Fruit fly (Drosophila melanogaster) whole organism, adult: ENCODE measurements around the gene mld.

Experiments
- CG11617 ChIP-seq: fragments of 200-800 bp; sonication (Bioruptor generic); optimal IDR thresholded peaks from 2 replicates; lab custom pipeline; 2017; ENCODE audit warnings: mild to moderate bottlenecking, missing biosample characterization, missing genetic modification reagents, missing genetic modification characterization
- CG12768 ChIP-seq: fragments of 200-800 bp; sonication (Bioruptor generic); optimal IDR thresholded peaks from 2 replicates; lab custom pipeline; 2017; ENCODE audit warnings: missing biosample characterization, missing genetic modification characterization, mild to moderate bottlenecking, moderate library complexity, missing genetic modification reagents
- CG14711 ChIP-seq: fragments of 200-800 bp; sonication (Bioruptor generic); optimal IDR thresholded peaks from 2 replicates; lab custom pipeline; 2018; ENCODE audit warnings: missing biosample characterization, mild to moderate bottlenecking, missing genetic modification characterization, moderate library complexity
- CG1620 ChIP-seq: fragments of 200-800 bp; sonication (Bioruptor generic); optimal IDR thresholded peaks from 2 replicates; lab custom pipeline; 2016; ENCODE audit warnings: missing biosample characterization, missing genetic modification characterization
- CG33017 ChIP-seq: fragments of 200-800 bp; sonication (Bioruptor generic); optimal IDR thresholded peaks from 2 replicates; lab custom pipeline; 2018; ENCODE audit warnings: missing biosample characterization, mild to moderate bottlenecking, missing genetic modification characterization, moderate library complexity
- CG5204 ChIP-seq: fragments of 200-800 bp; sonication (Bioruptor generic); optimal IDR thresholded peaks from 2 replicates; lab custom pipeline; 2016; ENCODE audit warnings: missing biosample characterization, missing genetic modification characterization
- CG7045 ChIP-seq: fragments of 200-800 bp; sonication (Bioruptor generic); optimal IDR thresholded peaks from 2 replicates; lab custom pipeline; 2017; ENCODE audit warnings: missing biosample characterization, mild to moderate bottlenecking, missing genetic modification characterization
- CG7101 ChIP-seq: fragments of 200-800 bp; sonication (Bioruptor generic); optimal IDR thresholded peaks from 2 replicates; lab custom pipeline; 2018; ENCODE audit warnings: missing biosample characterization, mild to moderate bottlenecking, missing genetic modification characterization, moderate library complexity
- Clk ChIP-seq: fragments of 200-800 bp; sonication (Bioruptor generic); optimal IDR thresholded peaks from 2 replicates; lab custom pipeline; 2017; ENCODE audit warnings: missing biosample characterization, missing genetic modification characterization
- Crg-1 ChIP-seq: fragments of 200-800 bp; sonication (Bioruptor generic); optimal IDR thresholded peaks from 2 replicates; lab custom pipeline; 2016; ENCODE audit warnings: missing biosample characterization, missing genetic modification characterization
- Hr96 ChIP-seq: fragments of 200-800 bp; sonication (Bioruptor generic); optimal IDR thresholded peaks from 2 replicates; lab custom pipeline; 2016; ENCODE audit warnings: missing biosample characterization, missing genetic modification characterization
- Mnt ChIP-seq: fragments of 200-800 bp; sonication (Bioruptor generic); optimal IDR thresholded peaks from 2 replicates; lab custom pipeline; 2016; ENCODE audit warnings: missing biosample characterization, mild to moderate bottlenecking, missing genetic modification characterization
- bab1 ChIP-seq: fragments of 200-800 bp; sonication (Bioruptor generic); optimal IDR thresholded peaks from 3 replicates; lab custom pipeline; 2019; ENCODE audit warnings: missing biosample characterization, mild to moderate bottlenecking, missing genetic modification characterization, moderate library complexity
- cic ChIP-seq: fragments of 200-800 bp; sonication (Bioruptor generic); optimal IDR thresholded peaks from 2 replicates; lab custom pipeline; 2017; ENCODE audit warnings: missing biosample characterization, mild to moderate bottlenecking, missing genetic modification characterization, moderate library complexity
- cnc ChIP-seq, 2 experiments: fragments of >200 bp; optimal IDR thresholded peaks; 2 replicates each; lab custom pipeline; 2017
- kay ChIP-seq: fragments of 200-800 bp; sonication (Bioruptor generic); peaks from one replicate; lab custom pipeline; 2016; ENCODE audit warnings: missing biosample characterization, missing genetic modification characterization, borderline replicate concordance
- ovo ChIP-seq: fragments of 200-800 bp; sonication (Bioruptor generic); optimal IDR thresholded peaks from 2 replicates; lab custom pipeline; 2016; ENCODE audit warnings: missing biosample characterization, missing genetic modification characterization
- pad ChIP-seq: fragments of 200-800 bp; sonication (Bioruptor generic); optimal IDR thresholded peaks from 3 replicates; lab custom pipeline; 2017; ENCODE audit warnings: missing biosample characterization, missing genetic modification characterization, mild to moderate bottlenecking, moderate library complexity, missing genetic modification reagents
- tj ChIP-seq: fragments of 200-800 bp; sonication (Bioruptor generic); optimal IDR thresholded peaks from 3 replicates; lab custom pipeline; 2017; ENCODE audit warnings: missing biosample characterization, mild to moderate bottlenecking, missing genetic modification characterization, moderate library complexity
- toe ChIP-seq: fragments of 200-800 bp; sonication (Bioruptor generic); optimal IDR thresholded peaks from 2 replicates; lab custom pipeline; 2016; ENCODE audit warnings: missing biosample characterization, missing genetic modification characterization

mld gene

DNA sequence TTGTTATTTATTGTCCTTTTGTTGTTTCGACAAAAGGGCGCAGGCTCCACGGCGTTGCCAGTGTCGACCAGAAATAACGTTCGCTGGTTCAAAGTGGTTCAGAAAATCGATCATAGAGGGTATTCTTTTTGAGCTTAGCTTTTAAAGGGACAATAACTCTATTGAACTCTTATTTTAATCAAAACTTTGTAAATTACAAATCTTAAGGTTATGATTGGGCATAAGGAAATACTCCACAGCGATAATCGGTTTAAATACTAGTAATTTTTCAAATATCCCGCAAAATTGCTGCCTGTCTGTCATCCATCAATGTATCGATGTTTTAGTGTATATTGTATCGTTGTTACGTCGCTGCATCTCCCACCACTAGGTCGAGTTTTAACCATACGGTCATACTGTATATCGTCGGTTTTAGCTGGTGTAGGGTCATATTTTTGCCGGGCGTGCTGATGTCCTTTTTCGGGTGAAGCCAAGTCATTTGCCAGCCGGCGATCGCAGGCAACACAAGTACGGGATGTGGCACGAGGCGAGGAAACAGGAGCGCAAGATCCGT is 69.4 kb downstream of the mld start, which contains the start of the genes CG31125 and CG6695:
TSS of gene CG31125 (minus strand) at position 51 of the 553 bp plus-strand sequence.
TSS of gene CG6695 (plus strand) at position 391 of the 553 bp plus-strand sequence.
- TF ChIP-seq toe (GFP tag; lab: Kevin White, UChicago): no peak
- TF ChIP-seq CG7101 (tag; lab: Kevin White, UChicago): peak; percentile 13
- TF ChIP-seq CG7045 (GFP tag; lab: Kevin White, UChicago): no peak
- peak; percentile 62 for TF ChIP-seq CG1620 (GFP tag; lab: Kevin White, UChicago)
- TF ChIP-seq kay (GFP tag; lab: Kevin White, UChicago): no peak
- TF ChIP-seq cnc (optimal IDR thresholded peaks at IDR 0.05; lab: Kevin White, UChicago): no peak
- peak; percentile 53 for TF ChIP-seq Crg-1 (GFP tag; lab: Kevin White, UChicago)
- peak; percentile 28 for TF ChIP-seq Mnt
- no peak for TF ChIP-seq Clk
- TF ChIP-seq ovo: peak; percentile 5
- peak; percentile 21 for TF ChIP-seq CG14711 (tag; lab: Kevin White, UChicago)
- no peak for TF ChIP-seq CG12768 (GFP tag; lab: Kevin White, UChicago)
- TF ChIP-seq bab1 (GFP tag; lab: Kevin White, UChicago): peak; percentile 46
- no peak for TF ChIP-seq CG5204 (GFP tag; lab: Kevin White, UChicago)
- peak; percentile 20 for TF ChIP-seq pad (GFP tag; lab: Kevin White, UChicago)
- TF ChIP-seq tj (GFP tag; lab: Kevin White, UChicago): no peak
- no peak for TF ChIP-seq Hr96
- TF ChIP-seq CG11617 (GFP tag; lab: Kevin White, UChicago): peak; percentile 58
- no peak for TF ChIP-seq cic (GFP tag; lab: Kevin White, UChicago)
- TF ChIP-seq CG33017 (tag; lab: Kevin White, UChicago): no peak

DNA sequence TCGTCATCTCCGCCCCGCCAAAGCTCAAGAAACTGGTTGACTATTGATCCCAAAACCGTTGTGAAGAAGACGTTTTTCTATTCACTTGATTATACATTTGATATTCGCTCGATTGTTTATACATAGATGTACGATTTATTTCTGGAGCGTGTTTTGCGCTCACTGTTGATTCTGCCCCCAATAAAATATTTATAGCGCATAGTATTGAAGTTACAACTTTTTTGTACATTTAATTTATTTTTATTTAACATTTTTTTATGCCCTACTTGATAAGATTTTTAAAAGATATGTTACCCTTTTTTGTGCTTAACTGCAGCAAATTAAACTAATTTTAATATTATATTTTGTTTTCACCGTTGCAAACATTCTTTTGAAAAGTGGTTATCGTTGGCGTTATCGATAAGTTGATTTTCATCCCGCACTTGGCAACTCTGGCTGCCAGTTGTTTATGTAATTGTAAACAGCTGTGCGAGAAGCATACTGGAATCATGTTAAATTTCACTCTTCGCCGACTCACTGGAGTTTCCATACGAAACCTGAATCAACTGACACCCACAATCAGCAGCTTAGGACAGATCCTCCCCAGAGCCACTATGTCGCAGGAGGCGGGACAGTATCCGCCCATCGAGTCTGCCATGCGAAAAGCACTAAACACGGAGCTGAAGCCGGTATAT is 73.9 kb downstream of the mld start, which contains the start of gene CG31126:
TSS of gene CG31126 (plus strand) at position 449 of the 674 bp plus-strand sequence.
- TF ChIP-seq CG7045 (GFP tag; lab: Kevin White, UChicago): no peak
- peak; percentile 33 for TF ChIP-seq CG11617 (GFP tag; lab: Kevin White, UChicago)
- no peak for TF ChIP-seq Hr96
- peak; percentile 98 for TF ChIP-seq CG14711 (tag; lab: Kevin White, UChicago)
- TF ChIP-seq Crg-1 (GFP tag; lab: Kevin White, UChicago): no peak

DNA sequence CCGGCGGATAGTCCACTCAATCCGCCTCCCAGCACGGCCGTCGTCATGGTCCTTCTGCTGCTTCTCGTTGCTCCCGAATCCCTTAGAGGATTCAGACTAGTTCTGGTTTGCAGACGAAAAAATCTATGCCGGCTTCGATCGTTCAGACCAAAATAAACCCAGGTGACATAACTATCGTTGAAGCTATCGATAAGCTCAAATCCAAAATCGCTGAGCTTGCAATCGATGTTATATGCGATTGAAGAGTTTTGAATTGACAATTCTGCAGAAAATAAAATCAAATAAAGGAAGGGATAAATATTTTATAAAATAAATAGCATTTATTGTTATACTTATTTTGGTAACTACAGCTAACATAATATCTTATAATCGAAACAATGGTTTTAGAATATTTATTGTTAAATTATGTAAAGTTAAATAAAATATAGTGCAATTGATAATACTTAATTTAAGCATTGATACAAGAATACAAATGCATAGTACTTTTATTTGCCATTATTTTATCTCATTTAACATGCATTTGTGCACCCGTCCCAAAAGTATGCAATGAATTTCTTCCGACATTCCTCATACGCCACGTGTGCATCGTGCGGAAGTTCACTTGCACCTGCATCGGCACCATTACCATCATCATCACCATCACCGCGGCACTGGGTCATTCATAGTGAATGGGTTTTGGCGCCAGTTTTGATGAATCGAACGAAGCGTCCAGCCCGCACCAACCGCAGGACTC is 76.4 kb downstream of the mld start, which contains the start of gene Ppox:
TSS of gene Ppox (minus strand) at position 173 of the 733 bp plus-strand sequence.
- TF ChIP-seq tj (GFP tag; lab: Kevin White, UChicago): peak; percentile 97
- peak; percentile 32 for TF ChIP-seq Mnt
- peak; percentile 7 for TF ChIP-seq CG14711 (tag; lab: Kevin White, UChicago)
- no peak for TF ChIP-seq CG7045 (GFP tag; lab: Kevin White, UChicago)

DNA sequence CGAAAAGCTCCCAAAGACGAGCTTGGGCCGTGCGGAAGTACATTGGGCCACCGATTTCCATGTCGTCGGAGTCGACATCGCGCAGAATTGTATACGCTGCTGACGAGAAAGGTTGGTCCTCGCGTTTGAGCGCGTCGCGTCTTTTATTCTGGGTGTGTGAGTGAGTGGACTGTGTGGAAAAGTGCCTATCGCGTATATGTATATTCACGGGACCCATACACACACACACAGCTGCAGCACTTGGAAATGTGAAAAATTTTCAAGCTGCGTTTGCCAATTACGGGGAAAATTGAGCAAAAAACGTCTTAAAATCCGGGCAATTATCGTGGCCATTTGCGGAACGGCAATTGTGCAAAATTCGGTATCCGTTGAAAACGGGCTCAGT is 77.0 kb downstream of the mld start, which contains the start of gene slo:
TSS of gene slo (plus strand) at position 80 of the 385 bp plus-strand sequence.
- TF ChIP-seq Crg-1 (GFP tag; lab: Kevin White, UChicago) (no peak), CG1620 (GFP tag; lab: Kevin White, UChicago) (no peak), pad (GFP tag; lab: Kevin White, UChicago) (no peak), Hr96 (no peak), CG11617 (GFP tag; lab: Kevin White, UChicago) (no peak), bab1 (GFP tag; lab: Kevin White, UChicago) (no peak)

DNA sequence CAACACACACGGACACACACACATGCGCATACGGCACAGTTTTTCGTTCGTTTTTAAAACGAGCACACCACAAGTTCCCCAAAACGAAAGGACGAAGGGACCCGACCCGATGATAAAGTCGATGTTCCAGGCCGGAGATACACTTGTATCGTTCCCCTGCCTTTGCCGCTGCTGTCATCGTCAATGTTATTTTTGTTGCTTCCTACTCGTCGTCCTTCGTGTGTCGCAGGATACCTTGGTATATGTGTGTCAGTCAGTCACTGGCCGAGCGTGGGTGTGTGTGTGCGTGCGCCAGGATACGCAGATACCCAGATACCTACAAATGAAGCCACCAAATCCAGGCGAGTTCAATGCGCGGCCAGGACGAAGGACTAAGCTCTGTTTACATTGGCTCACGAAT is 77.6 kb downstream of the mld start:
- TF ChIP-seq toe (GFP tag; lab: Kevin White, UChicago): no peak

DNA sequence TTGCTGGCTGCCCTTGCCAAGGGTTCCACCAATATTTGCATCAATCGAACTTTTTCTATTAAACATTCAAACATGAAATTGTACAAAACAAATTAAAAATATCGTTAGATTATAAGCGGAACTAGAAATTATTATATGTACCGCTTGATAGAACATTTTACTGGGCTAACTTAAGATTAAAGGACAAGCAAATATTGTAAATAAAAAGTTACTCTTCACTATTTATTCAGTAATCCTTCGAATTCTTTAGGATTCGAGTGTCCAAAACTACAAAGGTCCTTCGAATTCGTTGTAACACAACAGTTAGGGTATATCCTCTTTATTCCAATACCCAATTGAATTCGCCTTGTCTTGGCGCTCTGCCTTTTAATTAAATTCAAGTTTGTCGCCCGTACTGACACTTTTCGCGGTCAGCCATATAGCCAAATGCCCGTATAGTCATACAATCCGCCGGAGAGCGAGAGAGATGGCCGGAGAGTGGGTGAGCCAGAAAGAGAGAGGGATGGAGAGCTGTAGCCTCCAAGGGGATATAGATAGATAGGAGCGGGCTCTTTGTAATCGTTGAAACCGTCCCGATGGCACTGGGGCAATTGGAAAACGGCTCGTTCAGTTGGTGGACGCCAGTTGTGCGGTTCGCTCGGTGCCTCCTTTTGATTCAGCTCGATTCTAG is 82.2 kb downstream of the mld start:
- TF ChIP-seq CG7101 (tag; lab: Kevin White, UChicago) (no peak), CG5204 (GFP tag; lab: Kevin White, UChicago) (no peak), cnc (optimal IDR thresholded peaks at IDR 0.05; lab: Kevin White, UChicago) (no peak), CG1620 (GFP tag; lab: Kevin White, UChicago) (no peak), Mnt (no peak), ovo (no peak), Clk (no peak), kay (GFP tag; lab: Kevin White, UChicago) (no peak), bab1 (GFP tag; lab: Kevin White, UChicago) (no peak), Hr96 (no peak), CG33017 (tag; lab: Kevin White, UChicago) (no peak), Crg-1 (GFP tag; lab: Kevin White, UChicago) (no peak), CG14711 (tag; lab: Kevin White, UChicago) (no peak), cic (GFP tag; lab: Kevin White, UChicago) (no peak), pad (GFP tag; lab: Kevin White, UChicago) (no peak), CG12768 (GFP tag; lab: Kevin White, UChicago) (no peak)
